Worm (Caenorhabditis elegans) whole organism, young adult: Measurements from ENCODE around the gene ufc-1.

Experiments
- B0035.1 ChIP-seq: sonication (generic microtip); optimal IDR thresholded peaks from 2 replicates; lab custom pipeline; 2016; ENCODE audit warnings: missing genetic modification characterization, mild to moderate bottlenecking, missing compliant biosample characterization, missing genotype, missing genetic modification reagents
- B0336.3 ChIP-seq: fragments of 200-800 bp; sonication (Bioruptor generic); IDR thresholded peaks from 2 replicates; pipeline ENCODE4 v1.3.6; 2022; ENCODE audit warnings: missing genetic modification characterization, missing compliant biosample characterization
- F22D6.2 ChIP-seq: sonication (generic microtip); optimal IDR thresholded peaks from 2 replicates; lab custom pipeline; 2016; ENCODE audit warnings: mild to moderate bottlenecking, missing genetic modification characterization, missing compliant biosample characterization
- F33H1.4 ChIP-seq: fragments of 200-800 bp; sonication (Bioruptor generic); IDR thresholded peaks from 2 replicates; pipeline ENCODE4 v1.3.6; 2022; ENCODE audit warnings: missing genetic modification reagents, missing genetic modification characterization, missing compliant biosample characterization
- F49E8.2 ChIP-seq: sonication (generic microtip); optimal IDR thresholded peaks from 3 replicates; lab custom pipeline; 2017; ENCODE audit warnings: missing genetic modification characterization, mild to moderate bottlenecking, missing compliant biosample characterization, antibody characterized with exemption, moderate library complexity; ENCODE audit not compliant: insufficient read depth
- F55B11.4 ChIP-seq: sonication (generic microtip); optimal IDR thresholded peaks from 2 replicates; lab custom pipeline; 2016; ENCODE audit warnings: missing compliant biosample characterization, missing genetic modification characterization, borderline replicate concordance; ENCODE audit not compliant: insufficient read depth
- F57C9.4 ChIP-seq: sonication (generic microtip); optimal IDR thresholded peaks from 2 replicates; lab custom pipeline; 2017; ENCODE audit warnings: mild to moderate bottlenecking, missing genetic modification characterization, missing compliant biosample characterization
- K12H6.12 ChIP-seq: fragments of 200-800 bp; sonication (Bioruptor generic); optimal IDR thresholded peaks from 2 replicates; lab custom pipeline; 2018; ENCODE audit warnings: mild to moderate bottlenecking, missing genetic modification characterization, missing compliant biosample characterization
- T26A5.8 ChIP-seq: sonication (generic microtip); optimal IDR thresholded peaks from 2 replicates; lab custom pipeline; 2016; ENCODE audit warnings: missing genetic modification characterization, missing compliant biosample characterization
- ZK185.1 ChIP-seq: sonication (generic microtip); optimal IDR thresholded peaks from 2 replicates; lab custom pipeline; 2016; ENCODE audit warnings: mild to moderate bottlenecking, missing genetic modification characterization, missing compliant biosample characterization; ENCODE audit not compliant: poor library complexity, severe bottlenecking
- aptf-3 ChIP-seq: fragments of 200-800 bp; sonication (Bioruptor generic); IDR thresholded peaks from 2 replicates; pipeline ENCODE4 v1.3.6; 2022; ENCODE audit warnings: missing genetic modification characterization, missing compliant biosample characterization
- atf-7 ChIP-seq: sonication (generic microtip); optimal IDR thresholded peaks from 2 replicates; lab custom pipeline; 2017; ENCODE audit warnings: mild to moderate bottlenecking, missing genetic modification characterization, missing compliant biosample characterization
- bed-2 ChIP-seq: fragments of 200-800 bp; sonication (Bioruptor generic); IDR thresholded peaks from 2 replicates; pipeline ENCODE4 v1.3.6; 2022; ENCODE audit warnings: missing genetic modification reagents, missing genetic modification characterization, missing compliant biosample characterization
- cebp-1 ChIP-seq, 2 experiments: fragments of 200-800 bp in 1 of 2; sonication (Bioruptor generic) in 1 of 2; sonication (generic microtip) in 1 of 2; IDR thresholded peaks in 1 of 2; optimal IDR thresholded peaks in 1 of 2; 2 replicates each; pipeline versions ENCODE4 v1.3.6 to Lab custom; 2017 to 2022; ENCODE audit warnings: missing compliant biosample characterization in 2 of 2, missing genetic modification characterization in 2 of 2, mild to moderate bottlenecking in 1 of 2, missing genetic modification reagents in 1 of 2, moderate library complexity in 1 of 2
- cebp-2 ChIP-seq: fragments of 200-800 bp; sonication (Bioruptor generic); IDR thresholded peaks from 2 replicates; pipeline ENCODE4 v1.3.6; 2022; ENCODE audit warnings: missing genetic modification characterization, missing compliant biosample characterization
- ceh-79 ChIP-seq: sonication (generic microtip); optimal IDR thresholded peaks from 2 replicates; lab custom pipeline; 2017; ENCODE audit warnings: mild to moderate bottlenecking, missing genetic modification characterization, missing compliant biosample characterization
- chd-7 ChIP-seq: sonication (generic microtip); optimal IDR thresholded peaks from 2 replicates; lab custom pipeline; 2016; ENCODE audit warnings: mild to moderate bottlenecking, missing genetic modification characterization, moderate library complexity, missing compliant biosample characterization
- dox-1 ChIP-seq: fragments of 200-800 bp; sonication (Bioruptor generic); IDR thresholded peaks from 2 replicates; pipeline ENCODE4 v1.3.6; 2022; ENCODE audit warnings: missing genetic modification reagents, missing genetic modification characterization, missing compliant biosample characterization
- ets-4 ChIP-seq: fragments of 200-800 bp; sonication (Bioruptor generic); optimal IDR thresholded peaks from 2 replicates; lab custom pipeline; 2018; ENCODE audit warnings: mild to moderate bottlenecking, missing genetic modification characterization, missing compliant biosample characterization
- fkh-3 ChIP-seq: sonication (generic microtip); optimal IDR thresholded peaks from 2 replicates; lab custom pipeline; 2016; ENCODE audit warnings: mild to moderate bottlenecking, missing genetic modification characterization, missing compliant biosample characterization
- hmg-1.2 ChIP-seq: fragments of 200-800 bp; sonication (Bioruptor generic); IDR thresholded peaks from 2 replicates; pipeline ENCODE4 v1.3.6; 2022; ENCODE audit warnings: missing genetic modification reagents, missing genetic modification characterization, missing compliant biosample characterization
- hrde-1 ChIP-seq: sonication (generic microtip); optimal IDR thresholded peaks from 2 replicates; lab custom pipeline; 2016; ENCODE audit warnings: missing genetic modification characterization, mild to moderate bottlenecking, missing compliant biosample characterization, moderate library complexity, missing genotype, missing genetic modification reagents, borderline replicate concordance
- lin-54 ChIP-seq: fragments of 200-800 bp; sonication (Bioruptor generic); optimal IDR thresholded peaks from 2 replicates; lab custom pipeline; 2018; ENCODE audit warnings: mild to moderate bottlenecking, missing genetic modification characterization, missing compliant biosample characterization
- lsl-1 ChIP-seq: fragments of 200-800 bp; sonication (Bioruptor generic); optimal IDR thresholded peaks from 2 replicates; lab custom pipeline; 2018; ENCODE audit warnings: mild to moderate bottlenecking, missing genetic modification characterization, moderate library complexity, missing compliant biosample characterization
- nfya-1 ChIP-seq: sonication (generic microtip); optimal IDR thresholded peaks from 2 replicates; lab custom pipeline; 2017; ENCODE audit warnings: antibody characterized with exemption, missing compliant biosample characterization, missing genetic modification characterization, borderline replicate concordance; ENCODE audit not compliant: insufficient read depth
- nfya-2 ChIP-seq: fragments of 200-800 bp; sonication (Bioruptor generic); IDR thresholded peaks from 2 replicates; pipeline ENCODE4 v1.3.6; 2022; ENCODE audit warnings: missing genetic modification reagents, missing genetic modification characterization, missing compliant biosample characterization
- pbrm-1 ChIP-seq: fragments of 200-800 bp; sonication (Bioruptor generic); IDR thresholded peaks from 2 replicates; pipeline ENCODE4 v1.3.6; 2022; ENCODE audit warnings: missing genetic modification reagents, missing genetic modification characterization, missing compliant biosample characterization
- pha-4 ChIP-seq: fragments of 150-350 bp; sonication (generic microtip); optimal IDR thresholded peaks from 2 replicates; lab custom pipeline; 2014; ENCODE audit warnings: missing biosample characterization, missing genetic modification reagents, missing genetic modification characterization
- sea-2 ChIP-seq: fragments of 200-800 bp; sonication (Bioruptor generic); IDR thresholded peaks from 2 replicates; pipeline ENCODE4 v1.3.6; 2022; ENCODE audit warnings: missing genetic modification characterization, missing compliant biosample characterization
- snpc-1.1 ChIP-seq: sonication (generic microtip); optimal IDR thresholded peaks from 2 replicates; lab custom pipeline; 2017; ENCODE audit warnings: missing genetic modification characterization, mild to moderate bottlenecking, missing compliant biosample characterization, antibody characterized with exemption, moderate library complexity, missing genotype, missing genetic modification reagents; ENCODE audit not compliant: insufficient read depth
- snpc-4 ChIP-seq, 5 experiments: fragments of 150-350 bp in 1 of 5; sonication (generic microtip) in 4 of 5; optimal IDR thresholded peaks; 2 replicates each; lab custom pipeline; 2014 to 2018; ENCODE audit warnings: missing genetic modification characterization in 5 of 5, missing biosample characterization in 3 of 5, antibody characterized with exemption in 2 of 5, mild to moderate bottlenecking in 2 of 5, missing compliant biosample characterization in 2 of 5, missing genotype in 2 of 5, moderate library complexity in 2 of 5, missing genetic modification reagents in 1 of 5
- zfh-2 ChIP-seq: fragments of 200-800 bp; sonication (Bioruptor generic); conservative IDR thresholded peaks from 2 replicates; pipeline ENCODE4 v1.3.6; 2022; ENCODE audit warnings: missing genetic modification reagents, missing genetic modification characterization, missing compliant biosample characterization
- zim-3 ChIP-seq: sonication (generic microtip); optimal IDR thresholded peaks from 2 replicates; lab custom pipeline; 2017; ENCODE audit warnings: mild to moderate bottlenecking, missing genetic modification characterization, moderate library complexity, missing compliant biosample characterization
- ztf-22 ChIP-seq: fragments of 200-800 bp; sonication (Bioruptor generic); optimal IDR thresholded peaks from 2 replicates; lab custom pipeline; 2018; ENCODE audit warnings: mild to moderate bottlenecking, missing genetic modification characterization, moderate library complexity, missing compliant biosample characterization

ufc-1 gene

DNA sequence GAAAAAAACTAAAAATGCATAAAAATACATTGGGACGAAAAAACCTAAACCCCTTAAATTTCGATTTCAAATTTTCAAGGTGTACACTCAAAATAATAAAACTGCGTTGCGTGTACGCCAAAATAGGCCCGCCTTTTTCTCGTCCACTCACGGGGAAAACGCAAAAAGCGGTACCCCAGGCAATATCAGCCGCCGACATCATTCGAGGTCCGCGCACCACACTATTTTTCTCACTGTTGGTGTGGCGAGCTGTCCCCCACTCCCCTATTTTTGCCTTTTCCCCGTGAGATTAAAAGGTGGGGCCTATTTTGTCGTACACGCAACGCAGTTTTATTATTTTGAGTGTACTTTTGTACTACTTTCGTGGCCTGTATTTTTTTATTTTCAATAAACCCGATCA is 39.7 kb upstream of the ufc-1 start:
- TF ChIP-seq pbrm-1 (GFP tag; lab: Robert Waterston, UW): peak; percentile 27; the same call in 1 of the 2 replicates
- peak; percentile 62 for TF ChIP-seq snpc-1.1 (tag; lab: Kevin White, UChicago)
- TF ChIP-seq snpc-4 (GFP tag; optimal IDR thresholded peaks at IDR 0.05; lab: Kevin White, UChicago): peak; percentile 42
- TF ChIP-seq snpc-4 (tag; optimal IDR thresholded peaks at IDR 0.05; lab: Kevin White, UChicago): peak in 2 of 4 experiments; percentile 89 to 93
- peak; percentile 77 for TF ChIP-seq hmg-1.2 (GFP tag; lab: Robert Waterston, UW)

DNA sequence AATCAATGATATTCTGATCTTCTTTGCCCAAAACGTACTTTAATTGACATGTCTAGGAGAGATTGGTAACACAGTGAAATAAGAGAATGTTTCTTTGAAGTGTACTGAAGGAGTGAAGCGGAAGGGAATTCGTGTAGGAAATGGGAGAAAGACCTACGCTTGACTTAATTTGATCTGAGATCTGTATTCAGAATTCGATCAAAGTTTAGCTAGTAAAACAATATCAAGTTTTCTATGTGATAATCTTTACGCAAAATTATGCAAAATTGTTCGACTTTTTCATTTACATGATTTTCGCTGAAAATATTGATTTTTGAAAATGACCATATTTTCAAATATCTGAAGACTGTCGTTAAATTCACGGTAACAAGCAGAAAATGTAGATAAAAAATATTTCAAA is 34.0 kb upstream of the ufc-1 start, which contains the start of gene K01B6.4:
Gene K01B6.4, minus strand, starts transcription at position 101 of the 400 bp plus-strand sequence.
- TF ChIP-seq bed-2 (no peak), ceh-79 (tag; lab: Kevin White, UChicago) (no peak), cebp-2 (GFP tag; lab: Robert Waterston, UW) (no peak), hmg-1.2 (GFP tag; lab: Robert Waterston, UW) (no peak)
- TF ChIP-seq, all 124 proteins: peak for 0

DNA sequence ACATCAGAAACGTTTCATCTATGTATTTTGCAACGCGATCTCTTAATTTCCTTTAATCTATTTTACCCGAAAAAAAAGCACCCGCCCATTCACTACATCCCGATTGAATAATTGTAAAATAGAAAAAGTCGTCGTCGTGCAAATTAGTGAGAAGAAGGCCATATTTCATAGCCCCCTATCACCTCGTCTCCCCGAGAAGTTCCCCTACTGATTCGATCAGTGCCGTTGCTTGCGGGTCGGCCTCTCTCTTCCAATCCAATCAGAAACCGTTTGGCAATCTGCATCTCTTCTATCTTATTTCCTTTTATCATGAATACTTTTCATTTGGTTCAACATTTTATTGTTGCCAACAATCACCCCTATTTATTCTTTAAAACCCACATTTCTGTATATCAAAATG is 32.2 kb upstream of the ufc-1 start:
- TF ChIP-seq F49E8.2: no peak
- TF ChIP-seq hrde-1 (tag; lab: Kevin White, UChicago): no peak
- TF ChIP-seq sea-2 (GFP tag; lab: Robert Waterston, UW): no peak
- TF ChIP-seq aptf-3: no peak
- no peak for TF ChIP-seq dox-1 (GFP tag; lab: Robert Waterston, UW)
- no peak for TF ChIP-seq lin-54 (GFP tag; lab: Kevin White, UChicago)
- no peak for TF ChIP-seq B0035.1 (tag; lab: Kevin White, UChicago)
- no peak for TF ChIP-seq ets-4 (GFP tag; lab: Kevin White, UChicago)
- no peak for TF ChIP-seq nfya-2 (GFP tag; lab: Robert Waterston, UW)
- no peak for TF ChIP-seq T26A5.8 (tag; lab: Kevin White, UChicago)
- TF ChIP-seq pha-4 (tag; lab: Kevin White, UChicago): no peak
- no peak for TF ChIP-seq ztf-22 (GFP tag; lab: Kevin White, UChicago)
- no peak for TF ChIP-seq B0336.3 (GFP tag; lab: Robert Waterston, UW)
- TF ChIP-seq cebp-2 (GFP tag; lab: Robert Waterston, UW): no peak
- no peak for TF ChIP-seq fkh-3 (tag; lab: Kevin White, UChicago)
- TF ChIP-seq zim-3 (tag; lab: Kevin White, UChicago): no peak
- TF ChIP-seq lsl-1: no peak
- no peak for TF ChIP-seq F55B11.4 (tag; lab: Kevin White, UChicago)
- TF ChIP-seq chd-7 (tag; lab: Kevin White, UChicago): no peak
- TF ChIP-seq, all 124 proteins: peak for 0

DNA sequence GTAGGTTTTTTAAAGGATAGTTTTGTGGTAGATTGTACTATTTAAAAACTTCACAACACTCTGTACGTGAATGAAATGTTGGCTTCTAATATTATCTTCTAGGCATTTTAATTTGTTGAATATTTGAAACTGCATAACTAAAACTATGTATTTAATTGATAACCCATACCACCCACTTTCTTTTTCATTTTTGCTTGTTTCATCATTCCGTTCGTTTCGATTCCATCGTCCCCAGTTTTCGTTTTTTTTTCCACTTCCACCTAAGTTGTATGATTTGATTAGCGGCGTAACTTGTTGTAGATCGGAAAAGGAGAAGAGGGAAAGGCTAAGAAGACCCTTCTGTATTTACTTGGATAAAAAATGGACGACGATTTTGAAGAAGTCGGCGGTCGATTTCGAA is 31.4 kb upstream of the ufc-1 start, which contains the start of gene K01B6.3:
Gene K01B6.3, plus strand, starts transcription at position 301 of the 400 bp plus-strand sequence.
- TF ChIP-seq nfya-2 (GFP tag; lab: Robert Waterston, UW): no peak
- TF ChIP-seq zim-3 (tag; lab: Kevin White, UChicago): no peak
- TF ChIP-seq snpc-1.1 (tag; lab: Kevin White, UChicago): no peak
- TF ChIP-seq F33H1.4: no peak
- TF ChIP-seq F22D6.2 (tag; lab: Kevin White, UChicago): no peak
- no peak for TF ChIP-seq F57C9.4 (tag; lab: Kevin White, UChicago)
- no peak for TF ChIP-seq cebp-1 (GFP tag; IDR thresholded peaks at IDR 0.05; lab: Robert Waterston, UW)
- no peak for TF ChIP-seq cebp-1 (tag; optimal IDR thresholded peaks at IDR 0.05; lab: Kevin White, UChicago)
- no peak for TF ChIP-seq F55B11.4 (tag; lab: Kevin White, UChicago)
- TF ChIP-seq zfh-2 (GFP tag; lab: Robert Waterston, UW): no peak
- TF ChIP-seq ZK185.1 (tag; lab: Kevin White, UChicago): no peak
- TF ChIP-seq atf-7 (tag; lab: Kevin White, UChicago): no peak
- TF ChIP-seq snpc-4 (GFP tag; optimal IDR thresholded peaks at IDR 0.05; lab: Kevin White, UChicago): no peak
- TF ChIP-seq snpc-4 (tag; optimal IDR thresholded peaks at IDR 0.05; lab: Kevin White, UChicago): no peak
- no peak for TF ChIP-seq K12H6.12 (tag; lab: Kevin White, UChicago)
- TF ChIP-seq nfya-1 (tag; lab: Kevin White, UChicago): no peak
